Worm (Caenorhabditis elegans): Measurements from ENCODE around the gene C17C3.24.

DNA sequence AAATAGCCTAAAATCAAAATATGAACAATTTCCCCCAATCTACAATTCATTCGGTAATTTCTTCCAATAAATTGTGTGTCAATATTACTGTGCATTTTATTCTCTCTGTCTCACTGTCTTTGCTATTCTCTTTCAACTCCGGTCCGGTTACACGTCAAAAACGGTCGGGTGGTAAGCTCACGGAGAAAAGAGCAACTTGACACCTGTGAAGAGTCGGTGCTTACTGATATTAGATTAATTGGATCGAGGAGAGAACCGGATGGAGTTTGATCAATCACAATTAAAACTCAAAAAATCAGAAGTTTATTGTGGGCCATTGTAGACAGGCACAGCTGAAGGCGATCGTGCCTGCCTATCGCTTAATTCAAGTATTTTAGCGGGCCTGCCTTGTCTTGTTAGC lies 33.3 kb upstream of the C17C3.24 start:
- TF ChIP-seq nhr-23 (tag; optimal IDR thresholded peaks at IDR 0.05), result no peak
- TF ChIP-seq nhr-76 (tag; optimal IDR thresholded peaks at IDR 0.05), result no peak
- TF ChIP-seq pqm-1 (tag; optimal IDR thresholded peaks at IDR 0.05), result no peak
- no peak for TF ChIP-seq lin-15B (tag; optimal IDR thresholded peaks at IDR 0.05)
- no peak for TF ChIP-seq nhr-12 (tag; optimal IDR thresholded peaks at IDR 0.05)
- no peak for TF ChIP-seq unc-39 (tag; optimal IDR thresholded peaks at IDR 0.05)
- no peak for TF ChIP-seq ceh-82 (tag; optimal IDR thresholded peaks at IDR 0.05)
